Fruit fly (Drosophila melanogaster) whole organism, embryonic: ENCODE results near the gene CG2059.
A peak's percentile ranks its signal among the peaks of the same experiment; 100 is the strongest.

Experiments used
- Asciz ChIP-seq: fragments of 200-800 bp; sonication (Bioruptor generic); optimal IDR thresholded peaks from 2 replicates; lab custom pipeline; 2017; ENCODE audit warnings: missing biosample characterization, mild to moderate bottlenecking, missing genetic modification characterization, missing genetic modification reagents
- Bdp1 ChIP-seq: fragments of 200-800 bp; sonication (Bioruptor generic); optimal IDR thresholded peaks from 3 replicates; lab custom pipeline; 2016; ENCODE audit warnings: missing biosample characterization, missing genetic modification characterization
- CG1024 ChIP-seq: fragments of 200-800 bp; sonication (Bioruptor generic); IDR thresholded peaks from 2 replicates; pipeline ENCODE4 v1.3.6; 2022; ENCODE audit warnings: missing biosample characterization, missing genetic modification characterization
- CG11247 ChIP-seq: fragments of 200-800 bp; sonication (Bioruptor generic); IDR thresholded peaks from 2 replicates; pipeline ENCODE4 v1.3.6; 2022; ENCODE audit warnings: missing biosample characterization, missing genetic modification characterization
- CG11723 ChIP-seq: fragments of 200-800 bp; sonication (Bioruptor generic); optimal IDR thresholded peaks from 2 replicates; lab custom pipeline; 2017; ENCODE audit warnings: missing biosample characterization, mild to moderate bottlenecking, missing genetic modification characterization
- CG14441 ChIP-seq: fragments of 200-800 bp; sonication (Bioruptor generic); IDR thresholded peaks from 2 replicates; pipeline ENCODE4 v1.3.6; 2022; ENCODE audit warnings: missing biosample characterization, missing genetic modification characterization
- CG14860 ChIP-seq: fragments of 200-800 bp; sonication (Bioruptor generic); IDR thresholded peaks from 3 replicates; pipeline ENCODE4 v1.3.6; 2022; ENCODE audit warnings: missing biosample characterization, missing genetic modification characterization; ENCODE audit not compliant: partially characterized antibody
- CG15269 ChIP-seq: fragments of 200-800 bp; sonication (Bioruptor generic); optimal IDR thresholded peaks from 2 replicates; lab custom pipeline; 2018; ENCODE audit warnings: missing biosample characterization, mild to moderate bottlenecking, missing genetic modification characterization, moderate library complexity
- CG15479 ChIP-seq: fragments of 200-800 bp; sonication (Bioruptor generic); optimal IDR thresholded peaks from 3 replicates; lab custom pipeline; 2019; ENCODE audit warnings: missing biosample characterization, mild to moderate bottlenecking, missing genetic modification characterization, moderate library complexity
- CG17385 ChIP-seq: fragments of 200-800 bp; sonication (Bioruptor generic); optimal IDR thresholded peaks from 3 replicates; lab custom pipeline; 2018; ENCODE audit warnings: missing biosample characterization, mild to moderate bottlenecking, missing genetic modification characterization
- CG1792 ChIP-seq: fragments of 200-800 bp; sonication (Bioruptor generic); optimal IDR thresholded peaks from 2 replicates; lab custom pipeline; 2016; ENCODE audit warnings: missing biosample characterization, missing genetic modification characterization
- CG18476 ChIP-seq: fragments of 200-800 bp; sonication (Bioruptor generic); optimal IDR thresholded peaks from 2 replicates; lab custom pipeline; 2016; ENCODE audit warnings: missing biosample characterization, mild to moderate bottlenecking, missing genetic modification characterization
- CG2202 ChIP-seq: fragments of 200-800 bp; sonication (Bioruptor generic); optimal IDR thresholded peaks from 2 replicates; lab custom pipeline; 2018; ENCODE audit warnings: missing biosample characterization, mild to moderate bottlenecking, missing genetic modification characterization
- CG2678 ChIP-seq: fragments of 200-800 bp; sonication (Bioruptor generic); optimal IDR thresholded peaks from 3 replicates; lab custom pipeline; 2019; ENCODE audit warnings: missing biosample characterization, mild to moderate bottlenecking, missing genetic modification characterization, moderate library complexity
- CG2875 ChIP-seq: fragments of 200-800 bp; sonication (Bioruptor generic); optimal IDR thresholded peaks from 2 replicates; lab custom pipeline; 2017; ENCODE audit warnings: missing biosample characterization, mild to moderate bottlenecking, missing genetic modification characterization, missing genetic modification reagents
- CG34422 ChIP-seq: fragments of 200-800 bp; sonication (Bioruptor generic); IDR thresholded peaks from 3 replicates; pipeline ENCODE4 v1.3.6; 2022; ENCODE audit warnings: missing biosample characterization, missing genetic modification characterization
- CG4424 ChIP-seq: fragments of 200-800 bp; sonication (Bioruptor generic); optimal IDR thresholded peaks from 3 replicates; lab custom pipeline; 2016; ENCODE audit warnings: missing biosample characterization, missing genetic modification characterization
- CG4617 ChIP-seq: fragments of 200-800 bp; sonication (Bioruptor generic); optimal IDR thresholded peaks from 3 replicates; lab custom pipeline; 2016; ENCODE audit warnings: missing biosample characterization, missing genetic modification characterization, borderline replicate concordance
- CG6254 ChIP-seq: fragments of 200-800 bp; sonication (Bioruptor generic); optimal IDR thresholded peaks from 3 replicates; lab custom pipeline; 2017; ENCODE audit warnings: mild to moderate bottlenecking, missing biosample characterization, missing genetic modification reagents, missing genetic modification characterization
- CG6813 ChIP-seq: fragments of 200-800 bp; sonication (Bioruptor generic); optimal IDR thresholded peaks from 2 replicates; lab custom pipeline; 2017; ENCODE audit warnings: missing biosample characterization, missing genetic modification characterization, mild to moderate bottlenecking, moderate library complexity, missing genetic modification reagents
- CG7963 ChIP-seq: fragments of 200-800 bp; sonication (Bioruptor generic); IDR thresholded peaks from 3 replicates; pipeline ENCODE4 v1.3.6; 2022; ENCODE audit warnings: missing biosample characterization, missing genetic modification characterization; ENCODE audit not compliant: partially characterized antibody
- CG8924 ChIP-seq: fragments of 200-800 bp; optimal IDR thresholded peaks from 3 replicates; lab custom pipeline; 2019; ENCODE audit warnings: missing biosample characterization, mild to moderate bottlenecking, missing genetic modification characterization, moderate library complexity
- CG9215 ChIP-seq: fragments of 200-800 bp; sonication (Bioruptor generic); IDR thresholded peaks from 2 replicates; pipeline ENCODE4 v1.3.6; 2022; ENCODE audit warnings: missing biosample characterization, missing genetic modification characterization
- Dad ChIP-seq: fragments of 200-800 bp; sonication (Bioruptor generic); optimal IDR thresholded peaks from 3 replicates; lab custom pipeline; 2016; ENCODE audit warnings: missing biosample characterization, missing genetic modification characterization
- Dref ChIP-seq: fragments of 200-800 bp; sonication (Bioruptor generic); IDR thresholded peaks from 2 replicates; pipeline ENCODE4 v1.3.6; 2022; ENCODE audit warnings: missing biosample characterization, missing genetic modification characterization
- Drgx ChIP-seq: fragments of 200-800 bp; sonication (Bioruptor generic); IDR thresholded peaks from 2 replicates; pipeline ENCODE4 v1.3.6; 2022; ENCODE audit warnings: missing biosample characterization, missing genetic modification characterization
- Elba2 ChIP-seq: fragments of 200-800 bp; sonication (Bioruptor generic); optimal IDR thresholded peaks from 3 replicates; lab custom pipeline; 2016; ENCODE audit warnings: missing biosample characterization, missing genetic modification characterization
- Gsc ChIP-seq: fragments of 200-800 bp; sonication (Bioruptor generic); IDR thresholded peaks from 2 replicates; pipeline ENCODE4 v1.3.6; 2022; ENCODE audit warnings: missing biosample characterization, missing genetic modification characterization
- HLH54F ChIP-seq: fragments of 200-800 bp; sonication (Bioruptor generic); optimal IDR thresholded peaks from 3 replicates; lab custom pipeline; 2016; ENCODE audit warnings: missing biosample characterization, missing genetic modification characterization
- HLHmδ ChIP-seq: fragments of 200-800 bp; sonication (Bioruptor generic); optimal IDR thresholded peaks from 2 replicates; lab custom pipeline; 2018; ENCODE audit warnings: missing biosample characterization, mild to moderate bottlenecking, missing genetic modification characterization, moderate library complexity
- NC2α ChIP-seq: fragments of 200-800 bp; sonication (Bioruptor generic); optimal IDR thresholded peaks from 2 replicates; lab custom pipeline; 2016; ENCODE audit warnings: missing biosample characterization, missing genetic modification characterization
- NfI ChIP-seq: fragments of 200-800 bp; sonication (Bioruptor generic); optimal IDR thresholded peaks from 3 replicates; lab custom pipeline; 2018; ENCODE audit warnings: missing biosample characterization, mild to moderate bottlenecking, missing genetic modification characterization, moderate library complexity
- Spps ChIP-seq: fragments of 200-800 bp; sonication (Bioruptor generic); optimal IDR thresholded peaks from 2 replicates; lab custom pipeline; 2018; ENCODE audit warnings: missing biosample characterization, mild to moderate bottlenecking, missing genetic modification characterization
- ara ChIP-seq: fragments of 200-800 bp; sonication (Bioruptor generic); IDR thresholded peaks from 2 replicates; pipeline ENCODE4 v1.3.6; 2022; ENCODE audit warnings: missing biosample characterization, missing genetic modification characterization
- br ChIP-seq: fragments of >200 bp; optimal IDR thresholded peaks from 2 replicates; lab custom pipeline; 2017
- btn ChIP-seq: fragments of 200-800 bp; sonication (Bioruptor generic); optimal IDR thresholded peaks from 2 replicates; lab custom pipeline; 2016; ENCODE audit warnings: missing biosample characterization, missing genetic modification characterization
- chm ChIP-seq: fragments of 200-800 bp; sonication (Bioruptor generic); IDR thresholded peaks from 2 replicates; pipeline ENCODE4 v1.3.6; 2022; ENCODE audit warnings: missing biosample characterization, missing genetic modification characterization
- ewg ChIP-seq: fragments of 200-800 bp; sonication (Bioruptor generic); optimal IDR thresholded peaks from 3 replicates; lab custom pipeline; 2017; ENCODE audit warnings: mild to moderate bottlenecking, missing biosample characterization, missing genetic modification reagents, missing genetic modification characterization
- hb ChIP-seq: fragments of 200-800 bp; sonication (Bioruptor generic); IDR thresholded peaks from 3 replicates; pipeline ENCODE4 v1.3.6; 2022; ENCODE audit warnings: missing biosample characterization, missing genetic modification characterization; ENCODE audit not compliant: partially characterized antibody
- her ChIP-seq: fragments of 200-800 bp; sonication (Bioruptor generic); optimal IDR thresholded peaks from 2 replicates; lab custom pipeline; 2016; ENCODE audit warnings: missing biosample characterization, missing genetic modification characterization
- kay ChIP-seq: fragments of 200-800 bp; sonication (Bioruptor generic); optimal IDR thresholded peaks from 2 replicates; lab custom pipeline; 2016; ENCODE audit warnings: missing biosample characterization, missing genetic modification characterization
- nau ChIP-seq: fragments of 200-800 bp; sonication (Bioruptor generic); optimal IDR thresholded peaks from 3 replicates; lab custom pipeline; 2017; ENCODE audit warnings: missing biosample characterization, mild to moderate bottlenecking, missing genetic modification characterization, missing genetic modification reagents
- pan ChIP-seq, 4 experiments: fragments of >200 bp in 3 of 4; fragments of 200-800 bp in 1 of 4; sonication (Bioruptor generic) in 1 of 4; optimal IDR thresholded peaks in 3 of 4; IDR thresholded peaks in 1 of 4; 2 replicates each; pipeline versions ENCODE4 v1.3.6 to Lab custom; 2017 to 2022; ENCODE audit warnings: missing biosample characterization in 2 of 4, missing genetic modification characterization in 2 of 4, mixed read lengths in 1 of 4
- peb ChIP-seq: fragments of 200-800 bp; sonication (Bioruptor generic); IDR thresholded peaks from 2 replicates; pipeline ENCODE4 v1.3.6; 2022; ENCODE audit warnings: missing biosample characterization, missing genetic modification characterization
- ranshi ChIP-seq: fragments of 200-800 bp; sonication (Bioruptor generic); IDR thresholded peaks from 2 replicates; pipeline ENCODE4 v1.3.6; 2022; ENCODE audit warnings: missing biosample characterization, missing genetic modification characterization
- sisA ChIP-seq: fragments of 200-800 bp; sonication (Bioruptor generic); IDR thresholded peaks from 2 replicates; pipeline ENCODE4 v1.3.6; 2022; ENCODE audit warnings: missing biosample characterization, missing genetic modification characterization
- slou ChIP-seq: fragments of 200-800 bp; sonication (Bioruptor generic); optimal IDR thresholded peaks from 3 replicates; lab custom pipeline; 2016; ENCODE audit warnings: missing biosample characterization, missing genetic modification characterization
- sug ChIP-seq: fragments of 200-800 bp; optimal IDR thresholded peaks from 2 replicates; lab custom pipeline; 2019; ENCODE audit warnings: missing biosample characterization, mild to moderate bottlenecking, missing genetic modification characterization, moderate library complexity
- trh ChIP-seq: fragments of 200-800 bp; sonication (Bioruptor generic); optimal IDR thresholded peaks from 2 replicates; lab custom pipeline; 2016; ENCODE audit warnings: missing biosample characterization, missing genetic modification characterization
- yki ChIP-seq: fragments of >200 bp; optimal IDR thresholded peaks from 3 replicates; lab custom pipeline; 2018
- zen ChIP-seq: fragments of 200-800 bp; sonication (Bioruptor generic); optimal IDR thresholded peaks from 3 replicates; lab custom pipeline; 2018; ENCODE audit warnings: missing biosample characterization, mild to moderate bottlenecking, missing genetic modification characterization, moderate library complexity

Gene CG2059

dm6 chrX:7302329-7302728, 16.2 kb downstream of the CG2059 start (continued):
- TF ChIP-seq NfI = peak; percentile 1
- no peak for TF ChIP-seq CG9215
- peak; percentile 84 for TF ChIP-seq Drgx (GFP tag; lab: Robert Waterston, UW)
- no peak for TF ChIP-seq CG14441
- TF ChIP-seq CG11723 = no peak
- no peak for TF ChIP-seq btn (GFP tag; lab: Kevin White, UChicago)
- TF ChIP-seq CG7963 (GFP tag; lab: Robert Waterston, UW) = no peak
- peak; percentile 16 for TF ChIP-seq CG2875
- no peak for TF ChIP-seq Gsc (GFP tag; lab: Robert Waterston, UW)
- TF ChIP-seq HLHmδ (GFP tag; lab: Kevin White, UChicago) = no peak
- TF ChIP-seq CG4617 (GFP tag; lab: Kevin White, UChicago) = no peak
- TF ChIP-seq chm = peak; percentile 47; the same call in 1 of the 2 replicates
- no peak for TF ChIP-seq zen (tag; lab: Kevin White, UChicago)
- TF ChIP-seq CG17385 (GFP tag; lab: Kevin White, UChicago) = no peak
- no peak for TF ChIP-seq Bdp1 (GFP tag; lab: Kevin White, UChicago)
- TF ChIP-seq ara (GFP tag; lab: Robert Waterston, UW) = peak; percentile 50; the same call in 1 of the 2 replicates
- no peak for TF ChIP-seq CG11247 (GFP tag; lab: Robert Waterston, UW)
- no peak for TF ChIP-seq CG15269 (tag; lab: Kevin White, UChicago)
- no peak; the same call in 1 of the 2 replicates for TF ChIP-seq ranshi (GFP tag; lab: Robert Waterston, UW)
- TF ChIP-seq kay (GFP tag; lab: Kevin White, UChicago) = no peak
- TF ChIP-seq Dad (GFP tag; lab: Kevin White, UChicago) = no peak
- TF ChIP-seq CG8924 (tag; lab: Kevin White, UChicago) = no peak
- TF ChIP-seq ewg (GFP tag; lab: Kevin White, UChicago) = peak; percentile 4
- no peak for TF ChIP-seq peb (GFP tag; lab: Robert Waterston, UW)
- no peak for TF ChIP-seq Elba2 (GFP tag; lab: Kevin White, UChicago)
- no peak for TF ChIP-seq CG15479 (GFP tag; lab: Kevin White, UChicago)
- TF ChIP-seq hb (GFP tag; lab: Robert Waterston, UW) = no peak
- no peak for TF ChIP-seq NC2α
- TF ChIP-seq Dref (GFP tag; lab: Robert Waterston, UW) = no peak
- TF ChIP-seq slou (GFP tag; lab: Kevin White, UChicago) = no peak
- no peak for TF ChIP-seq CG1792 (GFP tag; lab: Kevin White, UChicago)
- TF ChIP-seq br (lab: Kevin White, UChicago) = no peak
- no peak for TF ChIP-seq CG18476 (GFP tag; lab: Kevin White, UChicago)
- TF ChIP-seq yki (lab: Kevin White, UChicago) = no peak
- no peak for TF ChIP-seq trh (GFP tag; lab: Kevin White, UChicago)
- TF ChIP-seq HLH54F (GFP tag; lab: Kevin White, UChicago) = no peak
- TF ChIP-seq pan (optimal IDR thresholded peaks at IDR 0.05; lab: Kevin White, UChicago) = no peak
- TF ChIP-seq pan (GFP tag; optimal IDR thresholded peaks at IDR 0.05 in 1 of 2, IDR thresholded peaks at IDR 0.05 in 1 of 2) = peak in 1 of 2 experiments; percentile 39
- TF ChIP-seq sisA = peak; percentile 45
- TF ChIP-seq CG4424 (GFP tag; lab: Kevin White, UChicago) = peak; percentile 49
- no peak for TF ChIP-seq CG6254 (GFP tag; lab: Kevin White, UChicago)
- TF ChIP-seq CG14860 (GFP tag; lab: Robert Waterston, UW) = no peak
- no peak for TF ChIP-seq nau (GFP tag; lab: Kevin White, UChicago)
- peak; percentile 29 for TF ChIP-seq Spps (tag; lab: Kevin White, UChicago)
- no peak for TF ChIP-seq CG6813 (GFP tag; lab: Kevin White, UChicago)
- TF ChIP-seq CG2202 (tag; lab: Kevin White, UChicago) = no peak
- peak; percentile 15 for TF ChIP-seq CG2678 (tag; lab: Kevin White, UChicago)
- TF ChIP-seq sug (tag; lab: Kevin White, UChicago) = no peak
- 0 out of 2 replicates have a peak, but pooled peaks have one; percentile 33 for TF ChIP-seq CG1024 (GFP tag; lab: Robert Waterston, UW)
- peak; percentile 21 for TF ChIP-seq Asciz (GFP tag; lab: Kevin White, UChicago)
- TF ChIP-seq her = no peak
- TF ChIP-seq CG34422 (GFP tag; lab: Robert Waterston, UW) = peak; percentile 31; the same call in 1 of the 3 replicates
